Worm (Caenorhabditis elegans) whole organism, midembryonic: ENCODE results near the gene msi-1.

Experiments used
- T22C8.4 ChIP-seq: fragments of 200-800 bp; sonication (Bioruptor generic); IDR thresholded peaks from 2 replicates; pipeline ENCODE4 v1.3.6; 2022; ENCODE audit warnings: missing genetic modification characterization, missing compliant biosample characterization
- cog-1 ChIP-seq: sonication (generic microtip); optimal IDR thresholded peaks from 2 replicates; lab custom pipeline; 2016; ENCODE audit warnings: missing genetic modification characterization, missing compliant biosample characterization
- flt-1 ChIP-seq: fragments of 200-800 bp; sonication (Bioruptor generic); IDR thresholded peaks from 2 replicates; pipeline ENCODE4 v1.3.6; 2022; ENCODE audit warnings: missing genetic modification characterization, missing compliant biosample characterization
- klf-2 ChIP-seq: fragments of 200-800 bp; sonication (Bioruptor generic); conservative IDR thresholded peaks from 2 replicates; pipeline ENCODE4 v1.3.6; 2022; ENCODE audit warnings: missing genetic modification reagents, missing genetic modification characterization, missing compliant biosample characterization
- med-1 ChIP-seq: sonication (generic microtip); optimal IDR thresholded peaks from 2 replicates; lab custom pipeline; 2017; ENCODE audit warnings: missing genetic modification characterization, mild to moderate bottlenecking, missing compliant biosample characterization, antibody characterized with exemption, missing genetic modification reagents; ENCODE audit not compliant: insufficient read depth
- ref-1 ChIP-seq: fragments of 200-800 bp; sonication (Bioruptor generic); conservative IDR thresholded peaks from 2 replicates; pipeline ENCODE4 v1.3.6; 2022; ENCODE audit warnings: missing genetic modification reagents, missing genetic modification characterization, missing compliant biosample characterization
- tab-1 ChIP-seq: fragments of 200-800 bp; sonication (Bioruptor generic); IDR thresholded peaks from 2 replicates; pipeline ENCODE4 v1.3.6; 2022; ENCODE audit warnings: missing genetic modification characterization, missing compliant biosample characterization
- ztf-23 ChIP-seq: fragments of 200-800 bp; sonication (Bioruptor generic); IDR thresholded peaks from 2 replicates; pipeline ENCODE4 v1.3.6; 2022; ENCODE audit warnings: missing genetic modification reagents, missing genetic modification characterization, missing compliant biosample characterization
- ztf-29 ChIP-seq: fragments of 200-800 bp; sonication (Bioruptor generic); IDR thresholded peaks from 2 replicates; pipeline ENCODE4 v1.3.6; 2022; ENCODE audit warnings: missing genetic modification reagents, missing genetic modification characterization, missing compliant biosample characterization

ce11 chrIII:3915705-3916104 lies 60.5 kb downstream of the msi-1 start:
- TF ChIP-seq T22C8.4 (GFP tag; lab: Robert Waterston, UW) (no peak), cog-1 (tag; lab: Kevin White, UChicago) (no peak), ztf-23 (GFP tag; lab: Robert Waterston, UW) (0 out of 2 replicates have a peak, but pooled peaks have one; percentile 28), tab-1 (GFP tag; lab: Robert Waterston, UW) (no peak), ztf-29 (GFP tag; lab: Robert Waterston, UW) (peak; percentile 40; the same call in 1 of the 2 replicates), flt-1 (GFP tag; lab: Robert Waterston, UW) (no peak), ref-1 (GFP tag; lab: Robert Waterston, UW) (no peak), med-1 (GFP tag; lab: Kevin White, UChicago) (no peak), klf-2 (GFP tag; lab: Robert Waterston, UW) (no peak)
